Worm (Caenorhabditis elegans) whole organism, L3 larva: ENCODE measurements around the gene srh-293.

ENCODE experiments used
- fkh-10 ChIP-seq: sonication (generic microtip); optimal IDR thresholded peaks from 2 replicates; lab custom pipeline; 2017; ENCODE audit warnings: missing biosample characterization, missing genetic modification reagents, missing genetic modification characterization
- hmg-11 ChIP-seq: sonication (generic microtip); optimal IDR thresholded peaks from 2 replicates; lab custom pipeline; 2016; ENCODE audit warnings: missing genetic modification characterization, missing compliant biosample characterization
- mml-1 ChIP-seq: fragments of 150-350 bp; sonication (generic microtip); optimal IDR thresholded peaks from 3 replicates; lab custom pipeline; 2014; ENCODE audit warnings: missing biosample characterization, missing genetic modification characterization
- nhr-11 ChIP-seq: fragments of 150-350 bp; optimal IDR thresholded peaks from 2 replicates; lab custom pipeline; 2014; ENCODE audit warnings: missing biosample characterization, missing genetic modification characterization
- nhr-237 ChIP-seq: fragments of 150-350 bp; optimal IDR thresholded peaks from 2 replicates; lab custom pipeline; 2014; ENCODE audit warnings: missing biosample characterization, missing genetic modification characterization
- nhr-28 ChIP-seq: fragments of 150-350 bp; optimal IDR thresholded peaks from 2 replicates; lab custom pipeline; 2014; ENCODE audit warnings: missing biosample characterization, missing genetic modification characterization
- nhr-76 ChIP-seq: fragments of 150-350 bp; sonication (generic microtip); optimal IDR thresholded peaks from 5 replicates; lab custom pipeline; 2014; ENCODE audit warnings: missing biosample characterization, missing genetic modification characterization
- ztf-4 ChIP-seq: fragments of 150-350 bp; optimal IDR thresholded peaks from 2 replicates; lab custom pipeline; 2014; ENCODE audit warnings: missing biosample characterization, missing genetic modification characterization

DNA sequence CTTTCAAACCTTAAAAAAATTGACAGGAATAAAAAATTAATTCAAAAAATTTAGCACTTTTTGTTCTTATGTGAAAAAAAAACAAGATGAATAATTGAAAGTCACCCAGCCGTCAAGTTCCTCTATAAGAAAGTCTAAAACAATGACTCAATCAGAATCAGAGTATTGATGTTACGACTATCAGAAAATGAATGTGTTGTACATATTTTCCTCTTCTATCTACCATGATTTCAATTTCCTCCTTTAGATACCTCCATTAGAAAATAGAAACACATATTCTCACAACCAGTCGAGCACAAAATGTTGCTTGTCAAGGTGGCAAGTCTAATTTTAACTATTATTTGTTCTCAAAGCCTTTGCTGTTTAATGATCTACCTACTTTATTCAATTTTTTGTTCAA is 46.0 kb upstream of the srh-293 start, which contains the start of gene srbc-48:
- TF ChIP-seq nhr-76 (tag; lab: Kevin White, UChicago) (no peak), nhr-28 (tag; lab: Kevin White, UChicago) (no peak), hmg-11 (tag; lab: Kevin White, UChicago) (no peak), mml-1 (tag; lab: Kevin White, UChicago) (no peak), nhr-11 (tag; lab: Kevin White, UChicago) (no peak), nhr-237 (tag; lab: Kevin White, UChicago) (no peak), fkh-10 (GFP tag; lab: Kevin White, UChicago) (no peak), ztf-4 (tag; lab: Kevin White, UChicago) (no peak)
